Fruit fly (Drosophila melanogaster) whole organism, prepupa: ENCODE results near the gene CG11656.
A peak's percentile ranks its signal among the peaks of the same experiment; 100 is the strongest.

Source experiments
- Blimp-1 ChIP-seq: fragments of 200-800 bp; sonication (Bioruptor generic); optimal IDR thresholded peaks from 3 replicates; lab custom pipeline; 2017; ENCODE audit warnings: missing biosample characterization, missing genetic modification characterization, mild to moderate bottlenecking, moderate library complexity, missing genetic modification reagents
- CG10669 ChIP-seq: fragments of 200-800 bp; sonication (Bioruptor generic); optimal IDR thresholded peaks from 3 replicates; lab custom pipeline; 2018; ENCODE audit warnings: missing biosample characterization, mild to moderate bottlenecking, missing genetic modification characterization, moderate library complexity
- CG11294 ChIP-seq: fragments of 200-800 bp; sonication (Bioruptor generic); IDR thresholded peaks from 2 replicates; pipeline ENCODE4 v1.3.6; 2022; ENCODE audit warnings: missing biosample characterization, missing genetic modification characterization
- CG11762 ChIP-seq: fragments of 200-800 bp; sonication (Bioruptor generic); optimal IDR thresholded peaks from 3 replicates; lab custom pipeline; 2016; ENCODE audit warnings: missing biosample characterization, missing genetic modification characterization; ENCODE audit not compliant: insufficient read depth
- CG11902 ChIP-seq: fragments of 200-800 bp; sonication (Bioruptor generic); optimal IDR thresholded peaks from 3 replicates; lab custom pipeline; 2016; ENCODE audit warnings: missing biosample characterization, missing genetic modification characterization
- CG15336 ChIP-seq: fragments of 200-800 bp; sonication (Bioruptor generic); IDR thresholded peaks from 2 replicates; pipeline ENCODE4 v1.3.6; 2022; ENCODE audit warnings: missing biosample characterization, missing genetic modification characterization
- CG1621 ChIP-seq: fragments of 200-800 bp; sonication (Bioruptor generic); optimal IDR thresholded peaks from 3 replicates; lab custom pipeline; 2018; ENCODE audit warnings: missing biosample characterization, mild to moderate bottlenecking, missing genetic modification characterization
- CG16779 ChIP-seq: fragments of 200-800 bp; sonication (Bioruptor generic); optimal IDR thresholded peaks from 3 replicates; lab custom pipeline; 2017; ENCODE audit warnings: missing biosample characterization, mild to moderate bottlenecking, missing genetic modification characterization
- CG3032 ChIP-seq: fragments of 200-800 bp; optimal IDR thresholded peaks from 2 replicates; lab custom pipeline; 2019; ENCODE audit warnings: missing biosample characterization, mild to moderate bottlenecking, missing genetic modification characterization, moderate library complexity
- CG31627 ChIP-seq: fragments of 200-800 bp; sonication (Bioruptor generic); optimal IDR thresholded peaks from 3 replicates; lab custom pipeline; 2016; ENCODE audit warnings: missing biosample characterization, missing genetic modification characterization
- CG32006 ChIP-seq: fragments of 200-800 bp; sonication (Bioruptor generic); optimal IDR thresholded peaks from 3 replicates; lab custom pipeline; 2017; ENCODE audit warnings: missing biosample characterization, mild to moderate bottlenecking, missing genetic modification characterization
- CG3919 ChIP-seq: fragments of 200-800 bp; sonication (Bioruptor generic); optimal IDR thresholded peaks from 3 replicates; lab custom pipeline; 2016; ENCODE audit warnings: missing biosample characterization, missing genetic modification characterization
- CG6163 ChIP-seq: fragments of 200-800 bp; sonication (Bioruptor generic); IDR thresholded peaks from 3 replicates; pipeline ENCODE4 v1.3.6; 2022; ENCODE audit warnings: missing biosample characterization, missing genetic modification characterization
- CG6276 ChIP-seq: fragments of 200-800 bp; sonication (Bioruptor generic); optimal IDR thresholded peaks from 2 replicates; lab custom pipeline; 2017; ENCODE audit warnings: missing biosample characterization, mild to moderate bottlenecking, missing genetic modification characterization
- CG6792 ChIP-seq: fragments of 200-800 bp; sonication (Bioruptor generic); optimal IDR thresholded peaks from 3 replicates; lab custom pipeline; 2016; ENCODE audit warnings: missing biosample characterization, missing genetic modification characterization
- CG6808 ChIP-seq: fragments of 200-800 bp; sonication (Bioruptor generic); optimal IDR thresholded peaks from 3 replicates; lab custom pipeline; 2017; ENCODE audit warnings: missing biosample characterization, missing genetic modification characterization, mild to moderate bottlenecking, moderate library complexity, missing genetic modification reagents
- CG6854 ChIP-seq: fragments of 200-800 bp; sonication (Bioruptor generic); optimal IDR thresholded peaks from 2 replicates; lab custom pipeline; 2017; ENCODE audit warnings: missing biosample characterization, mild to moderate bottlenecking, missing genetic modification characterization
- CG7368 ChIP-seq: fragments of 200-800 bp; sonication (Bioruptor generic); optimal IDR thresholded peaks from 3 replicates; lab custom pipeline; 2016; ENCODE audit warnings: missing biosample characterization, missing genetic modification characterization
- CG8119 ChIP-seq: fragments of 200-800 bp; sonication (Bioruptor generic); IDR thresholded peaks from 3 replicates; pipeline ENCODE4 v1.3.6; 2022; ENCODE audit warnings: missing biosample characterization, missing genetic modification characterization
- CG8319 ChIP-seq: fragments of 200-800 bp; sonication (Bioruptor generic); optimal IDR thresholded peaks from 3 replicates; lab custom pipeline; 2016; ENCODE audit warnings: missing biosample characterization, missing genetic modification characterization
- CG8632 ChIP-seq: fragments of 200-800 bp; sonication (Bioruptor generic); optimal IDR thresholded peaks from 3 replicates; lab custom pipeline; 2016; ENCODE audit warnings: missing biosample characterization, missing genetic modification characterization
- CG9139 ChIP-seq: fragments of 200-800 bp; sonication (Bioruptor generic); optimal IDR thresholded peaks from 3 replicates; lab custom pipeline; 2017; ENCODE audit warnings: missing biosample characterization, mild to moderate bottlenecking, missing genetic modification characterization
- Eip75B ChIP-seq: fragments of 200-800 bp; sonication (Bioruptor generic); optimal IDR thresholded peaks from 3 replicates; lab custom pipeline; 2016; ENCODE audit warnings: missing biosample characterization, missing genetic modification characterization
- Eip93F ChIP-seq: fragments of 200-800 bp; sonication (Bioruptor generic); optimal IDR thresholded peaks from 2 replicates; lab custom pipeline; 2016; ENCODE audit warnings: missing biosample characterization, mild to moderate bottlenecking, missing genetic modification characterization
- Ets21C ChIP-seq: fragments of 200-800 bp; sonication (Bioruptor generic); optimal IDR thresholded peaks from 3 replicates; lab custom pipeline; 2016; ENCODE audit warnings: missing biosample characterization, missing genetic modification characterization
- Ets96B ChIP-seq: fragments of 200-800 bp; optimal IDR thresholded peaks from 2 replicates; lab custom pipeline; 2019; ENCODE audit warnings: missing biosample characterization, mild to moderate bottlenecking, missing genetic modification characterization, moderate library complexity
- Gug ChIP-seq: fragments of 200-800 bp; sonication (Bioruptor generic); IDR thresholded peaks from 2 replicates; pipeline ENCODE4 v1.3.6; 2022; ENCODE audit warnings: missing biosample characterization, missing genetic modification characterization
- Hr38 ChIP-seq: sonication (Bioruptor generic); optimal IDR thresholded peaks from 2 replicates; lab custom pipeline; 2016; ENCODE audit warnings: missing biosample characterization, missing genetic modification characterization
- Hr39 ChIP-seq: fragments of 200-800 bp; sonication (Bioruptor generic); optimal IDR thresholded peaks from 2 replicates; lab custom pipeline; 2016; ENCODE audit warnings: missing biosample characterization, missing genetic modification characterization
- Met ChIP-seq: fragments of 200-800 bp; sonication (Bioruptor generic); optimal IDR thresholded peaks from 3 replicates; lab custom pipeline; 2016; ENCODE audit warnings: missing biosample characterization, missing genetic modification characterization
- OdsH ChIP-seq: fragments of 200-800 bp; sonication (Bioruptor generic); optimal IDR thresholded peaks from 3 replicates; lab custom pipeline; 2016; ENCODE audit warnings: missing biosample characterization, missing genetic modification characterization
- Smox ChIP-seq: fragments of 200-800 bp; sonication (Bioruptor generic); optimal IDR thresholded peaks from 3 replicates; lab custom pipeline; 2016; ENCODE audit warnings: missing biosample characterization, missing genetic modification characterization
- Sox102F ChIP-seq: fragments of 200-800 bp; sonication (Bioruptor generic); optimal IDR thresholded peaks from 2 replicates; lab custom pipeline; 2016; ENCODE audit warnings: missing biosample characterization, mild to moderate bottlenecking, missing genetic modification characterization
- Sox14 ChIP-seq: fragments of 200-800 bp; sonication (Bioruptor generic); optimal IDR thresholded peaks from 3 replicates; lab custom pipeline; 2016; ENCODE audit warnings: missing biosample characterization, missing genetic modification characterization
- Sox15 ChIP-seq: fragments of 200-800 bp; sonication (Bioruptor generic); optimal IDR thresholded peaks from 3 replicates; lab custom pipeline; 2016; ENCODE audit warnings: missing biosample characterization, missing genetic modification characterization
- achi ChIP-seq: fragments of 200-800 bp; sonication (Bioruptor generic); optimal IDR thresholded peaks from 3 replicates; lab custom pipeline; 2016; ENCODE audit warnings: missing biosample characterization, missing genetic modification characterization
- acj6 ChIP-seq: fragments of 200-800 bp; sonication (Bioruptor generic); optimal IDR thresholded peaks from 3 replicates; lab custom pipeline; 2016; ENCODE audit warnings: missing biosample characterization, missing genetic modification characterization
- cyc ChIP-seq: fragments of 200-800 bp; sonication (Bioruptor generic); optimal IDR thresholded peaks from 3 replicates; lab custom pipeline; 2016; ENCODE audit warnings: missing biosample characterization, missing genetic modification characterization
- dac ChIP-seq: fragments of 200-800 bp; sonication (Bioruptor generic); optimal IDR thresholded peaks from 2 replicates; lab custom pipeline; 2017; ENCODE audit warnings: missing biosample characterization, mild to moderate bottlenecking, missing genetic modification characterization
- dsx ChIP-seq: fragments of 200-800 bp; optimal IDR thresholded peaks from 3 replicates; lab custom pipeline; 2019; ENCODE audit warnings: missing biosample characterization, mild to moderate bottlenecking, missing genetic modification characterization, moderate library complexity; ENCODE audit not compliant: poor library complexity, severe bottlenecking
- eg ChIP-seq: fragments of 200-800 bp; sonication (Bioruptor generic); IDR thresholded peaks from 3 replicates; pipeline ENCODE4 v1.3.6; 2022; ENCODE audit warnings: missing biosample characterization, missing genetic modification characterization
- esn ChIP-seq: fragments of 200-800 bp; sonication (Bioruptor generic); optimal IDR thresholded peaks from 2 replicates; lab custom pipeline; 2016; ENCODE audit warnings: missing biosample characterization, mild to moderate bottlenecking, missing genetic modification characterization, moderate library complexity
- fd59A ChIP-seq: fragments of 200-800 bp; sonication (Bioruptor generic); optimal IDR thresholded peaks from 2 replicates; lab custom pipeline; 2017; ENCODE audit warnings: missing biosample characterization, mild to moderate bottlenecking, missing genetic modification characterization, missing genetic modification reagents
- fd85E ChIP-seq: fragments of 200-800 bp; sonication (Bioruptor generic); optimal IDR thresholded peaks from 3 replicates; lab custom pipeline; 2016; ENCODE audit warnings: missing biosample characterization, missing genetic modification characterization
- lz ChIP-seq: fragments of 200-800 bp; sonication (Bioruptor generic); optimal IDR thresholded peaks from 3 replicates; lab custom pipeline; 2016; ENCODE audit warnings: missing biosample characterization, missing genetic modification characterization
- net ChIP-seq: fragments of 200-800 bp; sonication (Bioruptor generic); optimal IDR thresholded peaks from 3 replicates; lab custom pipeline; 2016; ENCODE audit warnings: missing biosample characterization, missing genetic modification characterization
- pdm3 ChIP-seq: fragments of 200-800 bp; sonication (Bioruptor generic); optimal IDR thresholded peaks from 3 replicates; lab custom pipeline; 2016; ENCODE audit warnings: missing biosample characterization, missing genetic modification characterization
- ss ChIP-seq, 2 experiments: fragments of 200-800 bp; sonication (Bioruptor generic); optimal IDR thresholded peaks; 2 replicates in 1 of 2; 3 replicates in 1 of 2; lab custom pipeline; 2017 to 2018; ENCODE audit warnings: mild to moderate bottlenecking in 2 of 2, missing biosample characterization in 2 of 2, missing genetic modification characterization in 2 of 2, moderate library complexity in 1 of 2
- svp ChIP-seq: fragments of 200-800 bp; sonication (Bioruptor generic); peaks from one replicate; lab custom pipeline; 2016; ENCODE audit warnings: missing biosample characterization, missing genetic modification characterization
- vri ChIP-seq: fragments of 200-800 bp; sonication (Bioruptor generic); optimal IDR thresholded peaks from 3 replicates; lab custom pipeline; 2016; ENCODE audit warnings: missing biosample characterization, mild to moderate bottlenecking, missing genetic modification characterization

CG11656 gene

dm6 chr3R:12981334-12982166 lies 28.1 kb upstream of the CG11656 start:
- TF ChIP-seq CG8119 (GFP tag; lab: Robert Waterston, UW) (peak; percentile 78), Sox15 (GFP tag; lab: Kevin White, UChicago) (peak; percentile 56), CG6808 (peak; percentile 83), Hr39 (GFP tag; lab: Kevin White, UChicago) (peak; percentile 67), Blimp-1 (GFP tag; lab: Kevin White, UChicago) (peak; percentile 8), Met (GFP tag; lab: Kevin White, UChicago) (peak; percentile 77), CG6792 (GFP tag; lab: Kevin White, UChicago) (peak; percentile 76), net (GFP tag; lab: Kevin White, UChicago) (peak; percentile 81), Smox (GFP tag; lab: Kevin White, UChicago) (peak; percentile 74), Ets96B (tag; lab: Kevin White, UChicago) (peak; percentile 76), fd85E (no peak), CG3919 (GFP tag; lab: Kevin White, UChicago) (peak; percentile 84), lz (peak; percentile 80), CG11294 (GFP tag; lab: Robert Waterston, UW) (0 out of 2 replicates have a peak, but pooled peaks have one; percentile 67), CG15336 (GFP tag; lab: Robert Waterston, UW) (peak; percentile 79), CG9139 (GFP tag; lab: Kevin White, UChicago) (peak; percentile 21), CG1621 (peak; percentile 57), CG6276 (GFP tag; lab: Kevin White, UChicago) (peak; percentile 70), CG11762 (GFP tag; lab: Kevin White, UChicago) (peak; percentile 76), Sox14 (GFP tag; lab: Kevin White, UChicago) (peak; percentile 22), Eip93F (GFP tag; lab: Kevin White, UChicago) (no peak), eg (peak; percentile 79), CG7368 (GFP tag; lab: Kevin White, UChicago) (peak; percentile 60), CG31627 (GFP tag; lab: Kevin White, UChicago) (peak; percentile 73), Eip75B (GFP tag; lab: Kevin White, UChicago) (peak; percentile 81), CG6854 (GFP tag; lab: Kevin White, UChicago) (no peak), CG11902 (GFP tag; lab: Kevin White, UChicago) (peak; percentile 71), CG16779 (tag; lab: Kevin White, UChicago) (peak; percentile 45), CG32006 (peak; percentile 80), acj6 (GFP tag; lab: Kevin White, UChicago) (peak; percentile 72), Hr38 (GFP tag; lab: Kevin White, UChicago) (no peak), Gug (GFP tag; lab: Robert Waterston, UW) (peak; percentile 64; the same call in 1 of the 2 replicates), svp (GFP tag; lab: Kevin White, UChicago) (peak; percentile 89), OdsH (GFP tag; lab: Kevin White, UChicago) (peak; percentile 77), CG10669 (GFP tag; lab: Kevin White, UChicago) (peak; percentile 77), dac (GFP tag; lab: Kevin White, UChicago) (peak; percentile 53), CG8632 (peak; percentile 79), Ets21C (peak; percentile 45), fd59A (GFP tag; lab: Kevin White, UChicago) (peak; percentile 64), vri (no peak), ss (GFP tag; optimal IDR thresholded peaks at IDR 0.05; lab: Kevin White, UChicago) (peak; percentile 55 to 76), esn (GFP tag; lab: Kevin White, UChicago) (peak; percentile 85), Sox102F (peak; percentile 68), CG8319 (peak; percentile 59), CG3032 (tag; lab: Kevin White, UChicago) (peak; percentile 79), dsx (peak; percentile 40), cyc (GFP tag; lab: Kevin White, UChicago) (peak; percentile 77), pdm3 (GFP tag; lab: Kevin White, UChicago) (peak; percentile 67), CG6163 (GFP tag; lab: Robert Waterston, UW) (peak; percentile 62), achi (GFP tag; lab: Kevin White, UChicago) (peak; percentile 68)
